Worm (Caenorhabditis elegans) whole organism, mixed stage, embryonic: ENCODE data around the gene F44B9.10.
A peak's percentile ranks its signal among the peaks of the same experiment; 100 is the strongest.

ENCODE experiments used
- M03D4.4 ChIP-seq: sonication (generic microtip); optimal IDR thresholded peaks from 2 replicates; lab custom pipeline; 2017; ENCODE audit warnings: mild to moderate bottlenecking, missing genetic modification characterization, missing compliant biosample characterization
- bed-3 ChIP-seq: fragments of 200-800 bp; sonication (Bioruptor generic); optimal IDR thresholded peaks from 3 replicates; lab custom pipeline; 2018; ENCODE audit warnings: mild to moderate bottlenecking, missing genetic modification characterization, moderate library complexity, missing compliant biosample characterization
- blmp-1 ChIP-seq: fragments of 150-350 bp; optimal IDR thresholded peaks from 2 replicates; lab custom pipeline; 2014; ENCODE audit warnings: missing biosample characterization, missing genetic modification characterization
- ceh-39 ChIP-seq: fragments of 150-350 bp; optimal IDR thresholded peaks from 2 replicates; lab custom pipeline; 2014; ENCODE audit warnings: missing biosample characterization, missing genetic modification characterization
- ceh-43 ChIP-seq: fragments of 200-800 bp; sonication (Bioruptor generic); optimal IDR thresholded peaks from 2 replicates; lab custom pipeline; 2018; ENCODE audit warnings: mild to moderate bottlenecking, missing genetic modification characterization, moderate library complexity, missing compliant biosample characterization
- ceh-83 ChIP-seq: fragments of 200-800 bp; sonication (Bioruptor generic); optimal IDR thresholded peaks from 2 replicates; lab custom pipeline; 2018; ENCODE audit warnings: mild to moderate bottlenecking, missing genetic modification characterization, missing compliant biosample characterization
- ces-1 ChIP-seq: fragments of 150-350 bp; optimal IDR thresholded peaks from 2 replicates; lab custom pipeline; 2014; ENCODE audit warnings: missing biosample characterization, missing genetic modification reagents, missing genetic modification characterization
- cnd-1 ChIP-seq: fragments of 200-800 bp; sonication (Bioruptor generic); optimal IDR thresholded peaks from 2 replicates; lab custom pipeline; 2018; ENCODE audit warnings: mild to moderate bottlenecking, missing genetic modification characterization, missing compliant biosample characterization
- drap-1 ChIP-seq: fragments of 200-800 bp; sonication (Bioruptor generic); optimal IDR thresholded peaks from 3 replicates; lab custom pipeline; 2018; ENCODE audit warnings: mild to moderate bottlenecking, missing genetic modification characterization, missing compliant biosample characterization
- elt-1 ChIP-seq: sonication (generic microtip); optimal IDR thresholded peaks from 2 replicates; lab custom pipeline; 2017; ENCODE audit warnings: missing genetic modification characterization, mild to moderate bottlenecking, missing compliant biosample characterization, antibody characterized with exemption, moderate library complexity, borderline replicate concordance; ENCODE audit not compliant: insufficient read depth
- elt-3 ChIP-seq: fragments of 150-350 bp; optimal IDR thresholded peaks from 2 replicates; lab custom pipeline; 2014; ENCODE audit warnings: missing biosample characterization, missing genetic modification characterization
- flh-1 ChIP-seq: fragments of 200-800 bp; sonication (Bioruptor generic); optimal IDR thresholded peaks from 2 replicates; lab custom pipeline; 2018; ENCODE audit warnings: mild to moderate bottlenecking, missing genetic modification characterization, moderate library complexity, missing compliant biosample characterization
- ham-2 ChIP-seq: fragments of 200-800 bp; sonication (Bioruptor generic); optimal IDR thresholded peaks from 2 replicates; lab custom pipeline; 2018; ENCODE audit warnings: mild to moderate bottlenecking, missing genetic modification characterization, missing compliant biosample characterization
- hlh-1 ChIP-seq: fragments of 150-350 bp; optimal IDR thresholded peaks from 2 replicates; lab custom pipeline; 2014; ENCODE audit warnings: missing biosample characterization, missing genetic modification reagents, missing genetic modification characterization
- lin-13 ChIP-seq: fragments of 150-350 bp; optimal IDR thresholded peaks from 2 replicates; lab custom pipeline; 2014; ENCODE audit warnings: missing biosample characterization, missing genetic modification characterization
- lin-32 ChIP-seq: fragments of 200-800 bp; sonication (Bioruptor generic); optimal IDR thresholded peaks from 2 replicates; lab custom pipeline; 2018; ENCODE audit warnings: mild to moderate bottlenecking, missing genetic modification characterization, missing compliant biosample characterization
- lsy-2 ChIP-seq: fragments of 150-350 bp; optimal IDR thresholded peaks from 2 replicates; lab custom pipeline; 2014; ENCODE audit warnings: missing biosample characterization, missing genetic modification characterization
- mab-5 ChIP-seq: fragments of 150-350 bp; optimal IDR thresholded peaks from 2 replicates; lab custom pipeline; 2014; ENCODE audit warnings: missing biosample characterization, missing genetic modification characterization
- mep-1 ChIP-seq: fragments of 150-350 bp; optimal IDR thresholded peaks from 2 replicates; lab custom pipeline; 2017; ENCODE audit warnings: missing biosample characterization, missing genetic modification reagents, missing genetic modification characterization, inconsistent platforms
- mls-2 ChIP-seq: sonication (generic microtip); optimal IDR thresholded peaks from 2 replicates; lab custom pipeline; 2016; ENCODE audit warnings: mild to moderate bottlenecking, missing genetic modification characterization, moderate library complexity, missing compliant biosample characterization
- nhr-12 ChIP-seq: fragments of 150-350 bp; optimal IDR thresholded peaks from 2 replicates; lab custom pipeline; 2014; ENCODE audit warnings: missing biosample characterization, missing genetic modification characterization
- nhr-2 ChIP-seq: fragments of 150-350 bp; optimal IDR thresholded peaks from 2 replicates; lab custom pipeline; 2014; ENCODE audit warnings: missing biosample characterization, missing genetic modification characterization
- nhr-237 ChIP-seq: fragments of 150-350 bp; optimal IDR thresholded peaks from 2 replicates; lab custom pipeline; 2014; ENCODE audit warnings: missing biosample characterization, missing genetic modification characterization
- nhr-28 ChIP-seq: fragments of 150-350 bp; optimal IDR thresholded peaks from 2 replicates; lab custom pipeline; 2014; ENCODE audit warnings: missing biosample characterization, missing genetic modification characterization
- nhr-76 ChIP-seq: sonication (generic microtip); optimal IDR thresholded peaks from 2 replicates; lab custom pipeline; 2017; ENCODE audit warnings: missing biosample characterization, missing genetic modification characterization
- pha-4 ChIP-seq: fragments of 150-350 bp; optimal IDR thresholded peaks from 2 replicates; lab custom pipeline; 2018; ENCODE audit warnings: missing biosample characterization, missing genetic modification reagents, missing genetic modification characterization
- sem-2 ChIP-seq: fragments of 200-800 bp; sonication (Bioruptor generic); optimal IDR thresholded peaks from 2 replicates; lab custom pipeline; 2018; ENCODE audit warnings: mild to moderate bottlenecking, missing genetic modification characterization, missing compliant biosample characterization
- snpc-4 ChIP-seq: fragments of 150-350 bp; optimal IDR thresholded peaks from 2 replicates; lab custom pipeline; 2014; ENCODE audit warnings: missing biosample characterization, missing genetic modification characterization
- sptf-1 ChIP-seq: sonication (generic microtip); optimal IDR thresholded peaks from 2 replicates; lab custom pipeline; 2017; ENCODE audit warnings: mild to moderate bottlenecking, missing genetic modification characterization, moderate library complexity, missing compliant biosample characterization
- tbx-8 ChIP-seq: fragments of 200-800 bp; sonication (Bioruptor generic); optimal IDR thresholded peaks from 2 replicates; lab custom pipeline; 2018; ENCODE audit warnings: mild to moderate bottlenecking, missing genetic modification characterization, moderate library complexity, missing compliant biosample characterization
- unc-120 ChIP-seq: sonication (generic microtip); optimal IDR thresholded peaks from 2 replicates; lab custom pipeline; 2017; ENCODE audit warnings: missing genetic modification characterization, missing compliant biosample characterization; ENCODE audit not compliant: poor library complexity, severe bottlenecking
- unc-39 ChIP-seq: fragments of 150-350 bp; optimal IDR thresholded peaks from 2 replicates; lab custom pipeline; 2014; ENCODE audit warnings: missing biosample characterization, missing genetic modification characterization
- unc-62 ChIP-seq: fragments of 150-350 bp; optimal IDR thresholded peaks from 2 replicates; lab custom pipeline; 2014; ENCODE audit warnings: missing biosample characterization, missing genetic modification reagents, missing genetic modification characterization
- zip-8 ChIP-seq: fragments of 150-350 bp; optimal IDR thresholded peaks from 2 replicates; lab custom pipeline; 2014; ENCODE audit warnings: missing biosample characterization, missing genetic modification characterization
- ztf-11 ChIP-seq: fragments of 150-350 bp; optimal IDR thresholded peaks from 2 replicates; lab custom pipeline; 2014; ENCODE audit warnings: missing biosample characterization, missing genetic modification characterization

Gene F44B9.10

DNA sequence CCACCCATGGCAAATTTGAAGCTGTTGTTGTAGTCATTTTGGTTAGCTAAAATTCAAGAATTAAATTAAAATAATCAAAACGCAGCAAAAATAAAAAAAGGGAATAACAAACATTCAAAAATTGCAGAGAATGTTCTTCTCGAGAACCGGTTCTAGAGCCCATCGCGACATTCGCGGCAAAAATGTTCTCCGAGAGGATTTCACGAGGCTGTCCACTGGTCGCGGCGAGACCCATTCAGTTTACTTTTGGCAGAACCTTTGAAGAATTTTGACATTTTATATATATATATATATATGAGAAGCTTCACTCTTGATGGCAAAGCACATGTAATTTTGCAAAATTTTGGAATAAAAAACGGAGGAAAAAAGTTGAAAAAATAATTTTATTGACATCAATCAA is 3.9 kb downstream of the F44B9.10 start, which contains the start of gene F44B9.8:
TSS of gene F44B9.8 (minus strand) at position 163 of the 400 bp plus-strand sequence.
- TF ChIP-seq lin-32 (GFP tag; lab: Kevin White, UChicago) (no peak), nhr-237 (peak; percentile 31), pha-4 (tag; lab: Kevin White, UChicago) (peak; percentile 17), lsy-2 (tag; lab: Kevin White, UChicago) (peak; percentile 39)

DNA sequence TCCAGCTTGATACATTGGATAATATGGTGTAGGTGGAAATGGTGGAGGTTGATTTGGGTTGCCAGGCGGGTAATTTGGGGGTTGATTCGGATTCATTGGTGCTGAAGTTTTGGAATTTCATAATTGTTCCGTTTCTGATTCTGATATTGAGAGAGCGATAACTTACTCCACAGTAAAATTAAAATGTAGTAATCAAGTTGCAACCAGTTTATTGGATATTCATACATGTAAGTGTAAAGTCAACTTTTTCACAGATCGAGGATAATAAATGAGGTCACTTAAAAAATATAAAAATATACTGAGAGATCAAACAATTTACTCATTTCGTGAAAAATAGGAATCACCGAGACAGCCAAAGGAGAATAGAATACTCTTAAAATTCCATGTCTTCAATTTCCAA is 5.5 kb downstream of the F44B9.10 start, which contains the start of gene mdt-30:
TSS of gene mdt-30 (minus strand) at position 101 of the 400 bp plus-strand sequence.
- TF ChIP-seq M03D4.4 (no peak), ceh-83 (GFP tag; lab: Kevin White, UChicago) (no peak), blmp-1 (tag; lab: Kevin White, UChicago) (no peak), cnd-1 (tag; lab: Kevin White, UChicago) (no peak)

DNA sequence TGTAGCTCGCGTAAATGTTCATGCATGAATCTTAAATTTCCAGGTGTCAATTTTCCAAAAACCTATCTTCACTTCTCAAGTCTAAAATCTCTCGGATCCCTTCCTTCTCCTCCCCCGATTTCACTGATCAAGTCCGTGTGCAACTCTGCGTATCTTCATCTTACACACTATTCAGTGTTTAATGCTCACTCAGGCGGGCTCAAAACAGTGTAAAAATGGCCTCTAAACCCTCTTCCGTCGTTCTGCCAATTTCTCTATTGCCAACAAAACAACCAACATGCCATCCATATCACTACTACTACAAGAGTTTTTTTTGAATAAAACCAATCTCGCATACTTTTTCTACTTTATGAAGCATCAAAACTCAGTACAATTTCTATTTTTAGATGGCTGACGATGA is 11.4 kb downstream of the F44B9.10 start, which contains the start of gene F44B9.2:
TSS of gene F44B9.2 (plus strand) at position 387 of the 400 bp plus-strand sequence.
- TF ChIP-seq unc-120 (tag; lab: Kevin White, UChicago): peak; percentile 75
- TF ChIP-seq M03D4.4: no peak
- peak; percentile 17 for TF ChIP-seq hlh-1

DNA sequence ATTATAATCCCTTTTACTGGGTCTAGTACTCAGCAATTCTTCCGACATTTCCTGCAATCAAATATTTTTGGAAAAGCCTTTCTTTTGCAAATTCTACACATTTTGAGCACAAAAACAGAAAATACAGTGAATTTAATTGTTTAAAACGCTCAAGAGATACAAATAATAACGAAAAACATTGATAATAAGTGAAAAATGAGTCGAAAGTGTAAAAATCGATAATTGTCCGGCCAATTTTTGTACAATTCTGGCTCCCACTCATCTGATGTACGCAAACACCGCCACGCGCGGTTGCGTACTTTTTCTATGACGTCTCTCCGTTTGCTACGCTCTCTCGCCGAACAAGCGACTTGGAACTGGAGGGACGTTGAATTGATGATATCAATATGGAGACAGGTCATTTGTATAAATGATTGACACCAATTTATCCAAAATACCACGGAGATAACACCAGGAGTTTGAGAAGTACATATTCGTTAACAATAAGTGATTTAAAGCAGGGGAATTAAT is 12.6 kb downstream of the F44B9.10 start, which contains the start of gene lin-36:
TSS of gene lin-36 (minus strand) at position 51 of the 510 bp plus-strand sequence.
- TF ChIP-seq nhr-2 (tag; lab: Kevin White, UChicago) (peak; percentile 36), mls-2 (tag; lab: Kevin White, UChicago) (peak; percentile 59), tbx-8 (no peak), sem-2 (GFP tag; lab: Kevin White, UChicago) (no peak), nhr-12 (tag; lab: Kevin White, UChicago) (no peak), blmp-1 (tag; lab: Kevin White, UChicago) (no peak), ceh-83 (GFP tag; lab: Kevin White, UChicago) (no peak), ceh-39 (tag; lab: Kevin White, UChicago) (peak; percentile 97), snpc-4 (tag; lab: Kevin White, UChicago) (no peak), sptf-1 (tag; lab: Kevin White, UChicago) (peak; percentile 44), pha-4 (tag; lab: Kevin White, UChicago) (peak; percentile 54), bed-3 (GFP tag; lab: Kevin White, UChicago) (no peak), unc-62 (peak; percentile 97), cnd-1 (tag; lab: Kevin White, UChicago) (no peak), nhr-28 (tag; lab: Kevin White, UChicago) (no peak), ham-2 (GFP tag; lab: Kevin White, UChicago) (peak; percentile 53), hlh-1 (peak; percentile 14), nhr-76 (no peak), unc-120 (tag; lab: Kevin White, UChicago) (peak; percentile 90), mab-5 (no peak), drap-1 (peak; percentile 43), elt-1 (tag; lab: Kevin White, UChicago) (peak; percentile 47), lsy-2 (tag; lab: Kevin White, UChicago) (peak; percentile 79), M03D4.4 (peak; percentile 56), nhr-237 (peak; percentile 70), ces-1 (GFP tag; lab: Kevin White, UChicago) (no peak), zip-8 (tag; lab: Kevin White, UChicago) (no peak), flh-1 (GFP tag; lab: Kevin White, UChicago) (no peak), unc-39 (no peak), mep-1 (tag; lab: Kevin White, UChicago) (peak; percentile 87), elt-3 (tag; lab: Kevin White, UChicago) (peak; percentile 32), ceh-43 (GFP tag; lab: Kevin White, UChicago) (peak; percentile 24), lin-13 (tag; lab: Kevin White, UChicago) (peak; percentile 86), lin-32 (GFP tag; lab: Kevin White, UChicago) (no peak), ztf-11 (tag; lab: Kevin White, UChicago) (no peak)
